Fruit fly (Drosophila melanogaster) whole organism, pupa: ENCODE measurements around the gene Chchd2.

Source experiments
- CG10348 ChIP-seq: fragments of 200-800 bp; sonication (Bioruptor generic); IDR thresholded peaks from 2 replicates; pipeline ENCODE4 v1.3.6; 2022; ENCODE audit warnings: missing biosample characterization, missing genetic modification characterization
- CG15710 ChIP-seq: fragments of 200-800 bp; sonication (Bioruptor generic); optimal IDR thresholded peaks from 2 replicates; lab custom pipeline; 2018; ENCODE audit warnings: missing biosample characterization, mild to moderate bottlenecking, missing genetic modification characterization, moderate library complexity
- CG17806 ChIP-seq: fragments of 200-800 bp; sonication (Bioruptor generic); optimal IDR thresholded peaks from 2 replicates; lab custom pipeline; 2018; ENCODE audit warnings: missing biosample characterization, mild to moderate bottlenecking, missing genetic modification characterization, moderate library complexity
- CG4496 ChIP-seq: fragments of 200-800 bp; sonication (Bioruptor generic); IDR thresholded peaks from 3 replicates; pipeline ENCODE4 v1.3.6; 2022; ENCODE audit warnings: missing biosample characterization, missing genetic modification characterization
- CG8301 ChIP-seq: fragments of 200-800 bp; sonication (Bioruptor generic); optimal IDR thresholded peaks from 2 replicates; lab custom pipeline; 2018; ENCODE audit warnings: missing biosample characterization, mild to moderate bottlenecking, missing genetic modification characterization
- CG9948 ChIP-seq: fragments of 200-800 bp; sonication (Bioruptor generic); optimal IDR thresholded peaks from 2 replicates; lab custom pipeline; 2018; ENCODE audit warnings: missing biosample characterization, mild to moderate bottlenecking, missing genetic modification characterization, moderate library complexity
- D1 ChIP-seq: fragments of 200-800 bp; sonication (Bioruptor generic); optimal IDR thresholded peaks from 2 replicates; lab custom pipeline; 2018; ENCODE audit warnings: missing biosample characterization, mild to moderate bottlenecking, missing genetic modification characterization, moderate library complexity
- Pif1B ChIP-seq: fragments of 200-800 bp; sonication (Bioruptor generic); optimal IDR thresholded peaks from 3 replicates; lab custom pipeline; 2016; ENCODE audit warnings: missing biosample characterization, missing genetic modification characterization
- Snoo ChIP-seq: fragments of 200-800 bp; sonication (Bioruptor generic); optimal IDR thresholded peaks from 3 replicates; lab custom pipeline; 2017; ENCODE audit warnings: missing biosample characterization, mild to moderate bottlenecking, missing genetic modification characterization, inconsistent platforms
- fd96Ca ChIP-seq: fragments of 200-800 bp; sonication (Bioruptor generic); IDR thresholded peaks from 3 replicates; pipeline ENCODE4 v1.3.6; 2022; ENCODE audit warnings: missing biosample characterization, missing genetic modification characterization
- gl ChIP-seq: fragments of 200-800 bp; sonication (Bioruptor generic); optimal IDR thresholded peaks from 2 replicates; lab custom pipeline; 2018; ENCODE audit warnings: missing biosample characterization, mild to moderate bottlenecking, missing genetic modification characterization
- rn ChIP-seq: fragments of 200-800 bp; sonication (Bioruptor generic); IDR thresholded peaks from 2 replicates; pipeline ENCODE4 v1.3.6; 2022; ENCODE audit warnings: missing biosample characterization, missing genetic modification characterization

DNA sequence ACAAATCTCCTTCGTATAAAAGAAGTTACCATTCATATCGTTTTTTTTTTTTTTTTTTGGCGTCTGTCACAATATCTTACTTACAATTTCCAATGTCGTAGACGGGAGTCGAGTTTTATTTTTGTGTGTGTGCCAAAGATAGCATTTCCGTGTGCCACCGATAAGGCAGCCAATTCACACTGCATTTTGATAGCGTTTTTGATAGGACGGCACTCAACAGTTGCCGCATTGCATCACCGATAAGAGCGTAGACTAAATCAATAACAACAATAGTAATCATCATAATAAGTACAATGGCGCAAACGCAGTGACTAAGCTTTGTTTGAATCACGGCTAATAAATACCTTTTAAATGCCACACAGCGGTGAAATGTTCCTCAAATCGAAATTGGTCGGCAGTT, 37.6 kb downstream of the Chchd2 start:
- TF ChIP-seq CG9948 (no peak), gl (no peak), CG8301 (tag; lab: Kevin White, UChicago) (no peak), fd96Ca (GFP tag; lab: Robert Waterston, UW) (no peak), Snoo (tag; lab: Kevin White, UChicago) (no peak), rn (GFP tag; lab: Robert Waterston, UW) (no peak), CG4496 (no peak), D1 (tag; lab: Kevin White, UChicago) (no peak), CG15710 (no peak), CG17806 (tag; lab: Kevin White, UChicago) (no peak), CG10348 (GFP tag; lab: Robert Waterston, UW) (no peak), Pif1B (GFP tag; lab: Kevin White, UChicago) (no peak)
